Worm (Caenorhabditis elegans) whole organism, L1 larva: ENCODE measurements around the gene C52A10.3.

ENCODE experiments used
- C04F5.9 ChIP-seq: sonication (generic microtip); optimal IDR thresholded peaks from 2 replicates; lab custom pipeline; 2016; ENCODE audit warnings: missing genetic modification characterization, missing compliant biosample characterization
- F16B12.6 ChIP-seq: fragments of 150-350 bp; optimal IDR thresholded peaks from 2 replicates; lab custom pipeline; 2014; ENCODE audit warnings: missing biosample characterization, missing genetic modification characterization
- alr-1 ChIP-seq: fragments of 200-800 bp; sonication (Bioruptor generic); optimal IDR thresholded peaks from 2 replicates; lab custom pipeline; 2018; ENCODE audit warnings: borderline replicate concordance, mild to moderate bottlenecking, missing genetic modification characterization, missing compliant biosample characterization
- ama-1 ChIP-seq: fragments of 150-350 bp; optimal IDR thresholded peaks from 2 replicates; lab custom pipeline; 2014
- ceh-8 ChIP-seq: fragments of 200-800 bp; sonication (Bioruptor generic); optimal IDR thresholded peaks from 2 replicates; lab custom pipeline; 2018; ENCODE audit warnings: mild to moderate bottlenecking, missing genetic modification characterization, moderate library complexity, missing compliant biosample characterization
- ceh-90 ChIP-seq: sonication (generic microtip); optimal IDR thresholded peaks from 2 replicates; lab custom pipeline; 2016; ENCODE audit warnings: missing genetic modification characterization, missing compliant biosample characterization
- ces-1 ChIP-seq: fragments of 150-350 bp; optimal IDR thresholded peaks from 2 replicates; lab custom pipeline; 2014; ENCODE audit warnings: missing biosample characterization, missing genetic modification reagents, missing genetic modification characterization
- dsc-1 ChIP-seq: sonication (generic microtip); optimal IDR thresholded peaks from 2 replicates; lab custom pipeline; 2016; ENCODE audit warnings: mild to moderate bottlenecking, missing genetic modification characterization, missing compliant biosample characterization
- efl-1 ChIP-seq, 4 experiments: fragments of 150-350 bp; optimal IDR thresholded peaks in 3 of 4; peaks in 1 of 4; 1 replicate in 1 of 4; 2 replicates in 3 of 4; lab custom pipeline; 2014; ENCODE audit warnings: missing biosample characterization in 2 of 4, missing genetic modification characterization in 2 of 4, missing genetic modification reagents in 2 of 4
- egl-13 ChIP-seq: sonication (generic microtip); optimal IDR thresholded peaks from 2 replicates; lab custom pipeline; 2016; ENCODE audit warnings: missing genotype, missing genetic modification reagents, missing genetic modification characterization, missing compliant biosample characterization
- elt-3 ChIP-seq, 6 experiments: fragments of 150-350 bp in 1 of 6; sonication (generic microtip); optimal IDR thresholded peaks; 2 replicates each; lab custom pipeline; 2017 to 2018; ENCODE audit warnings: missing biosample characterization in 6 of 6, missing genetic modification characterization in 6 of 6, inconsistent platforms in 1 of 6
- fkh-10 ChIP-seq: sonication (generic microtip); optimal IDR thresholded peaks from 2 replicates; lab custom pipeline; 2017; ENCODE audit warnings: missing biosample characterization, missing genetic modification reagents, missing genetic modification characterization
- fkh-8 ChIP-seq: sonication (generic microtip); optimal IDR thresholded peaks from 2 replicates; lab custom pipeline; 2016; ENCODE audit warnings: mild to moderate bottlenecking, missing genetic modification characterization, missing compliant biosample characterization
- fos-1 ChIP-seq: fragments of 150-350 bp; optimal IDR thresholded peaks from 2 replicates; lab custom pipeline; 2014; ENCODE audit warnings: missing biosample characterization, missing genetic modification characterization
- grh-1 ChIP-seq: fragments of 200-800 bp; sonication (Bioruptor generic); IDR thresholded peaks from 2 replicates; pipeline ENCODE4 v1.3.6; 2022; ENCODE audit warnings: missing genetic modification reagents, missing genetic modification characterization, missing compliant biosample characterization
- hlh-17 ChIP-seq: fragments of 200-800 bp; sonication (Bioruptor generic); optimal IDR thresholded peaks from 2 replicates; lab custom pipeline; 2018; ENCODE audit warnings: missing genetic modification characterization, mild to moderate bottlenecking, missing compliant biosample characterization, moderate library complexity, borderline replicate concordance
- hpl-2 ChIP-seq: fragments of 150-350 bp; optimal IDR thresholded peaks from 2 replicates; lab custom pipeline; 2014; ENCODE audit warnings: missing biosample characterization, missing genetic modification reagents, missing genetic modification characterization
- irx-1 ChIP-seq: sonication (generic microtip); optimal IDR thresholded peaks from 2 replicates; lab custom pipeline; 2016; ENCODE audit warnings: missing genetic modification characterization, missing compliant biosample characterization
- lin-14 ChIP-seq: fragments of 200-800 bp; sonication (Bioruptor generic); optimal IDR thresholded peaks from 2 replicates; lab custom pipeline; 2018; ENCODE audit warnings: mild to moderate bottlenecking, missing genetic modification characterization, moderate library complexity, missing compliant biosample characterization
- lir-3 ChIP-seq: sonication (generic microtip); optimal IDR thresholded peaks from 2 replicates; lab custom pipeline; 2016; ENCODE audit warnings: mild to moderate bottlenecking, missing genetic modification characterization, moderate library complexity, missing compliant biosample characterization; ENCODE audit not compliant: poor library complexity
- lsy-2 ChIP-seq, 2 experiments: fragments of 150-350 bp; optimal IDR thresholded peaks; 2 replicates each; lab custom pipeline; 2014; ENCODE audit warnings: missing biosample characterization in 2 of 2, missing genetic modification characterization in 2 of 2
- mdl-1 ChIP-seq, 2 experiments: fragments of 150-350 bp; optimal IDR thresholded peaks; 2 replicates each; lab custom pipeline; 2014 to 2017; ENCODE audit warnings: missing biosample characterization in 2 of 2, missing genetic modification characterization in 2 of 2, inconsistent platforms in 1 of 2
- nhr-11 ChIP-seq: fragments of 150-350 bp; optimal IDR thresholded peaks from 2 replicates; lab custom pipeline; 2014; ENCODE audit warnings: missing biosample characterization, missing genetic modification characterization
- nhr-12 ChIP-seq: sonication (generic microtip); optimal IDR thresholded peaks from 2 replicates; lab custom pipeline; 2017; ENCODE audit warnings: missing biosample characterization, missing genetic modification characterization
- nhr-19 ChIP-seq: fragments of 200-800 bp; sonication (Bioruptor generic); conservative IDR thresholded peaks from 2 replicates; pipeline ENCODE4 v1.3.6; 2022; ENCODE audit warnings: missing genetic modification characterization, missing compliant biosample characterization
- nhr-20 ChIP-seq: sonication (generic microtip); optimal IDR thresholded peaks from 2 replicates; lab custom pipeline; 2016; ENCODE audit warnings: mild to moderate bottlenecking, missing genetic modification characterization, missing compliant biosample characterization
- nhr-47 ChIP-seq: sonication (generic microtip); optimal IDR thresholded peaks from 2 replicates; lab custom pipeline; 2016; ENCODE audit warnings: mild to moderate bottlenecking, missing genetic modification characterization, moderate library complexity, missing compliant biosample characterization
- nhr-71 ChIP-seq: sonication (generic microtip); optimal IDR thresholded peaks from 2 replicates; lab custom pipeline; 2016; ENCODE audit warnings: mild to moderate bottlenecking, missing genetic modification characterization, moderate library complexity, missing compliant biosample characterization
- nhr-76 ChIP-seq: sonication (generic microtip); optimal IDR thresholded peaks from 2 replicates; lab custom pipeline; 2017; ENCODE audit warnings: missing biosample characterization, missing genetic modification characterization
- nhr-77 ChIP-seq: fragments of 150-350 bp; optimal IDR thresholded peaks from 2 replicates; lab custom pipeline; 2014; ENCODE audit warnings: missing biosample characterization, missing genetic modification characterization
- nhr-90 ChIP-seq: sonication (generic microtip); optimal IDR thresholded peaks from 2 replicates; lab custom pipeline; 2016; ENCODE audit warnings: mild to moderate bottlenecking, missing genetic modification characterization, missing compliant biosample characterization; ENCODE audit not compliant: poor library complexity
- pag-3 ChIP-seq: sonication (generic microtip); optimal IDR thresholded peaks from 2 replicates; lab custom pipeline; 2017; ENCODE audit warnings: missing genetic modification characterization, mild to moderate bottlenecking, missing compliant biosample characterization, antibody characterized with exemption, borderline replicate concordance; ENCODE audit not compliant: insufficient read depth
- skn-1 ChIP-seq: fragments of 150-350 bp; optimal IDR thresholded peaks from 2 replicates; lab custom pipeline; 2014; ENCODE audit warnings: missing biosample characterization, missing genetic modification characterization
- sox-4 ChIP-seq: sonication (generic microtip); optimal IDR thresholded peaks from 2 replicates; lab custom pipeline; 2016; ENCODE audit warnings: missing genetic modification characterization, missing compliant biosample characterization
- sup-37 ChIP-seq: fragments of 200-800 bp; sonication (Bioruptor generic); optimal IDR thresholded peaks from 2 replicates; lab custom pipeline; 2018; ENCODE audit warnings: mild to moderate bottlenecking, missing genetic modification characterization, missing compliant biosample characterization
- tbx-2 ChIP-seq: sonication (generic microtip); optimal IDR thresholded peaks from 2 replicates; lab custom pipeline; 2016; ENCODE audit warnings: missing genetic modification characterization, missing compliant biosample characterization
- tlp-1 ChIP-seq: fragments of 150-350 bp; optimal IDR thresholded peaks from 2 replicates; lab custom pipeline; 2014; ENCODE audit warnings: missing biosample characterization, missing genetic modification characterization
- unc-130 ChIP-seq: fragments of 150-350 bp; optimal IDR thresholded peaks from 2 replicates; lab custom pipeline; 2017; ENCODE audit warnings: missing biosample characterization, missing genetic modification characterization, inconsistent platforms
- unc-30 ChIP-seq: sonication (generic microtip); optimal IDR thresholded peaks from 2 replicates; lab custom pipeline; 2017; ENCODE audit warnings: missing biosample characterization, missing genetic modification characterization
- unc-86 ChIP-seq: sonication (generic microtip); optimal IDR thresholded peaks from 2 replicates; lab custom pipeline; 2016; ENCODE audit warnings: missing genetic modification characterization, missing compliant biosample characterization
- unc-98 ChIP-seq: fragments of 200-800 bp; sonication (Bioruptor generic); IDR thresholded peaks from 2 replicates; pipeline ENCODE4 v1.3.6; 2022; ENCODE audit warnings: missing genetic modification characterization, missing compliant biosample characterization
- xbp-1 ChIP-seq: sonication (generic microtip); optimal IDR thresholded peaks from 2 replicates; lab custom pipeline; 2016; ENCODE audit warnings: missing genetic modification characterization, missing compliant biosample characterization
- zag-1 ChIP-seq: fragments of 150-350 bp; optimal IDR thresholded peaks from 2 replicates; lab custom pipeline; 2014; ENCODE audit warnings: missing biosample characterization, missing genetic modification characterization
- ztf-4 ChIP-seq: fragments of 150-350 bp; optimal IDR thresholded peaks from 2 replicates; lab custom pipeline; 2014; ENCODE audit warnings: missing biosample characterization, missing genetic modification characterization

C52A10.3 gene

DNA sequence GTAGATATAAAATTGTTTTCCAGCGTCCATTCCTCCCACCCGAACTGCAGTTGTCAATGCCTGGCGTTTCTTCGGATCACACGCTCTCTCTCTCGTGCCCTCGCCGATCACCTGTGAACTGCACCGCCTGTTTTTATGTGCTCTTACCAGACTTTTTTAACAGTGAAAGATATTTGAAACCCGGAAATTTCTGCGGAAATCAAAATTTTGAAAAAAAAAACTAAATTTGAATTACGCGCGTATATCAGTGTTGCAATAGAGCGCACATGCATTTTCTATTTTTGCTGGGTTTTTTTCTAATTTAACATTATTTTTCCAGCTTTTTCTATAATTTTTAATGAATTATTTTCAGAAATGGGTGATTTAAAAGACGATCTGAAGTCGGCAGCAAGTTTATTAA is 35.2 kb downstream of the C52A10.3 start, which contains the start of gene ttc-37 (continued):
- TF ChIP-seq alr-1 (tag; lab: Kevin White, UChicago) = no peak

DNA sequence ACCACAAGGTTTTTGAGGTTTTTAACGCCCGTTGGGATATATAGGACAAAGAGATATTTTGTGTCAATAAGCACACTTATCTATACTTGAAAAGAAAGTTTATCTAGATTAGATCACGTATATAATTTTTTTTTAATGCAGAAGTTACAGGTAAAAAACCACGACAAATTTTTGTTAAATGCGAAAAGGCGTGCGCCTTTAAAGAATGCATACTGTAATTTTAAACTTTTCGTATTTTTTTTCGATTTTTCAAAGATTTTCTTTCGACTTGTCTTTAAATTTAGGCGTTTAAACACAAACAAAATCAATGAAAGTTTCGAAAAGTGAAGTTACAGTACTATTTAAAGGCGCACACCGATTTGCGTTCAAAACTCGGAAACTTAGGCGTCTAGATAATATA is 35.7 kb downstream of the C52A10.3 start:
- TF ChIP-seq elt-3 (tag; optimal IDR thresholded peaks at IDR 0.05; lab: Kevin White, UChicago) (no peak), tbx-2 (tag; lab: Kevin White, UChicago) (no peak), zag-1 (tag; lab: Kevin White, UChicago) (no peak), fkh-8 (tag; lab: Kevin White, UChicago) (no peak), ceh-90 (tag; lab: Kevin White, UChicago) (no peak), nhr-12 (no peak), sup-37 (GFP tag; lab: Kevin White, UChicago) (no peak), dsc-1 (tag; lab: Kevin White, UChicago) (no peak)

DNA sequence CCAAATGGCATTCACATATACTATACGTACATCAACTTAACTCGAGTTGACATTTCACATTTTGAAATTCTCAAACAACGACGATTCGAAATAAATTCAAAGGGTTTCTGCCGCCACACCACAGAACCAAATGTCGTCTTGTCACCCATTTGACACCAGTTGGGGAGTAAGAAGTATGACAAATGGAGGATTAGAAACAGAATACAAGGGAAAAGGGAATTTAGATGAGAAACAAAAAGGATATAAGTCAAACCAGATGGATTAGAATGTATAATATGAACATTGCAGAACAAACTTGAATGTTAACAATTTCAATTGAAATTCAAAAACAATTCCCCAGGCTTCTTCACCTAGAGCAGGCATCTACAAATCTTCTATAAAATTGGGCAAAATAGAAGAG is 37.6 kb downstream of the C52A10.3 start:
- TF ChIP-seq zag-1 (tag; lab: Kevin White, UChicago) (no peak), unc-86 (no peak), dsc-1 (tag; lab: Kevin White, UChicago) (peak; percentile 62), elt-3 (tag; optimal IDR thresholded peaks at IDR 0.05; lab: Kevin White, UChicago) (no peak), lir-3 (tag; lab: Kevin White, UChicago) (no peak), hlh-17 (no peak), F16B12.6 (no peak), ces-1 (no peak), unc-30 (tag; lab: Kevin White, UChicago) (peak; percentile 1), unc-130 (tag; lab: Kevin White, UChicago) (no peak), nhr-47 (no peak), irx-1 (no peak), tlp-1 (no peak), nhr-76 (tag; lab: Kevin White, UChicago) (no peak)

DNA sequence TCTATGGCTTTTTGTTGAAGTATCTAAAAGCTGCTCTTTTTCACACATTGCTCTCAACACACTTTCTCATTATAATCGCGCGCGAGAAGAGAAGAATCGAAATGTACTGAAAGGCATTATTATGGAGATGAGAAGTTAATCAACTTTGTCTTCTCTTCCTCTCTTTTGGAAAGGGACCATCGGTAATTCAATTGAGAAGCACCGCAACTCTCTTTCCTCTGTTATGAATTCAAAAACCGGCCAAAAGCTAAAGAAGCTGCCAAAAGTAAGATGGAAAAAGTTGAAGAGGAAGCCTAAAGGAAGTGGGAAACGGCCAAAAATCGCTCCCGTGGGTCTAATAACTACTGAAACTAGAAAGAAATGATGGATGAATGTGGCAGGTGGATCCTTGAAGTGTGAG is 39.1 kb downstream of the C52A10.3 start:
- TF ChIP-seq nhr-47 (peak; percentile 3), nhr-71 (peak; percentile 14), ces-1 (peak; percentile 76), nhr-11 (tag; lab: Kevin White, UChicago) (no peak), fkh-10 (GFP tag; lab: Kevin White, UChicago) (peak; percentile 44), efl-1 (optimal IDR thresholded peaks at IDR 0.05; lab: Kevin White, UChicago) (no peak), efl-1 (GFP tag; optimal IDR thresholded peaks at IDR 0.05 in 1 of 2; lab: Kevin White, UChicago) (no peak), ceh-8 (peak; percentile 31), lin-14 (GFP tag; lab: Kevin White, UChicago) (peak; percentile 49)

DNA sequence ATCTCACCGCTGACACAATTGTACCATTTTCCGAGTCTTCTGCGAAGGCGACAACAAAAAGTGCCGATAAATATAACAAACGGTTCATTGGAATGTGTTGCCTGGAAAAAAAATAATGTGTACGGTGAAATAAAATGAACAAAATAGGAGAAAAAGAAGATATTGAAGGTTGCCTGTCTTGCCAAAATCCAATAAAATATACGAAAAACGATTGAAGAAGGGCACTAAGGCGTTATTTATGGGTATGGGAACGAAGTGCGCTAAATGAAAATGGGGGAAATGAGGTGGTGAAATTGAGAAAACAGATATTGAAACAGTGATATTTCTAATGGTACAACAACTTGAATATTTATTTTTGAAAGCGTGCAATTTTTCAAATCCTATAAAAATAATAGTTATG is 41.1 kb downstream of the C52A10.3 start, which contains the start of gene Y47A7.2:
Y47A7.2 (minus strand) TSS at position 101 of the 400 bp plus-strand sequence.
- TF ChIP-seq nhr-19 (GFP tag; lab: Robert Waterston, UW) (no peak), nhr-90 (tag; lab: Kevin White, UChicago) (no peak), egl-13 (no peak), grh-1 (GFP tag; lab: Robert Waterston, UW) (no peak), F16B12.6 (no peak), ama-1 (no peak)

DNA sequence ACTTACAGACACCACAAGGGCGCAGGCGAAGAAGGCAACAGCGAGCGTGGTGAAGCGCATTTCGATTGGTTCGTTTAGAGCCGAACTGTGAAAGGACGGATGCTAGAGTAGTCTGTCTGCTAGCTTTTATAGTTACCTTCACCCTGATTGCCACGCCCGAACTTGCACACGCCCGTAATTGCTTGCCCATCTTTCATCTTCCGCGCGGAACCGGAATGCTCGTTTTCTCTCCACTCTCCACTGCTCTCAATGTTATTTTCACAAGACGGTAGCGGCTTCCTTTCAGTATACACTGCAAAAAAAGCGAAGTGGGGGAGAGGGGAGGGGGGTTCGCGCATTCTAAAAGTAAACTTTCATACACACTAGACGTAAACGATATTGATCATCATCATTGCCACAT is 44.8 kb downstream of the C52A10.3 start, which contains the start of gene abu-8:
abu-8 (minus strand) TSS at position 101 of the 400 bp plus-strand sequence.
- no peak for TF ChIP-seq C04F5.9 (tag; lab: Kevin White, UChicago)
- no peak for TF ChIP-seq unc-30 (tag; lab: Kevin White, UChicago)
- TF ChIP-seq fos-1 = no peak
- TF ChIP-seq pag-3 (tag; lab: Kevin White, UChicago) = no peak
- TF ChIP-seq hpl-2 (GFP tag; lab: Kevin White, UChicago) = no peak
- no peak for TF ChIP-seq lsy-2 (tag; optimal IDR thresholded peaks at IDR 0.05; lab: Kevin White, UChicago)
- TF ChIP-seq mdl-1 (tag; optimal IDR thresholded peaks at IDR 0.05; lab: Kevin White, UChicago) = no peak
- TF ChIP-seq sox-4 (tag; lab: Kevin White, UChicago) = no peak
- TF ChIP-seq nhr-77 (tag; lab: Kevin White, UChicago) = no peak
- no peak for TF ChIP-seq F16B12.6
- no peak for TF ChIP-seq tlp-1
- no peak for TF ChIP-seq nhr-20 (tag; lab: Kevin White, UChicago)
- no peak for TF ChIP-seq grh-1 (GFP tag; lab: Robert Waterston, UW)
- TF ChIP-seq unc-98 (GFP tag; lab: Robert Waterston, UW) = no peak
- no peak for TF ChIP-seq skn-1
- TF ChIP-seq ztf-4 (tag; lab: Kevin White, UChicago) = no peak
- no peak for TF ChIP-seq elt-3 (tag; optimal IDR thresholded peaks at IDR 0.05; lab: Kevin White, UChicago)
- no peak for TF ChIP-seq xbp-1 (tag; lab: Kevin White, UChicago)
